Fruit fly (Drosophila melanogaster) Kc167 (cell line): ENCODE measurements around the gene Rad9.

Source experiments
- Sin3A ChIP-seq: fragments of >200 bp; optimal IDR thresholded peaks from 2 replicates; lab custom pipeline; 2018; ENCODE audit warnings: missing external identifiers
- psq ChIP-seq: fragments of >200 bp; optimal IDR thresholded peaks from 2 replicates; lab custom pipeline; 2017; ENCODE audit warnings: missing external identifiers

dm6 chr3L:18901411-18901810, 29.1 kb upstream of the Rad9 start, which contains the start of the genes arx and CG6843:
- TF ChIP-seq Sin3A (lab: Kevin White, UChicago) (no peak), psq (lab: Kevin White, UChicago) (no peak)
